Worm (Caenorhabditis elegans) whole organism, late embryonic: Measurements from ENCODE around the gene Y49G5B.1.
A peak's percentile ranks its signal among the peaks of the same experiment; 100 is the strongest.

Source experiments
- C08G9.2 ChIP-seq: sonication (generic microtip); optimal IDR thresholded peaks from 2 replicates; lab custom pipeline; 2016; ENCODE audit warnings: mild to moderate bottlenecking, missing genetic modification characterization, moderate library complexity, missing compliant biosample characterization
- C38D4.7 ChIP-seq: fragments of 200-800 bp; sonication (Bioruptor generic); optimal IDR thresholded peaks from 2 replicates; lab custom pipeline; 2018; ENCODE audit warnings: mild to moderate bottlenecking, missing genetic modification characterization, moderate library complexity, missing compliant biosample characterization
- F13H6.1 ChIP-seq: sonication (generic microtip); optimal IDR thresholded peaks from 2 replicates; lab custom pipeline; 2016; ENCODE audit warnings: missing genetic modification characterization, missing compliant biosample characterization
- K02D7.2 ChIP-seq: sonication (generic microtip); optimal IDR thresholded peaks from 2 replicates; lab custom pipeline; 2017; ENCODE audit warnings: mild to moderate bottlenecking, missing genetic modification characterization, missing compliant biosample characterization
- T23F11.4 ChIP-seq: fragments of 200-800 bp; sonication (Bioruptor generic); optimal IDR thresholded peaks from 2 replicates; lab custom pipeline; 2018; ENCODE audit warnings: mild to moderate bottlenecking, missing genetic modification characterization, missing compliant biosample characterization
- Y22D7AL.16 ChIP-seq: sonication (generic microtip); optimal IDR thresholded peaks from 2 replicates; lab custom pipeline; 2016; ENCODE audit warnings: missing genetic modification characterization, missing compliant biosample characterization
- ahr-1 ChIP-seq: sonication (generic microtip); optimal IDR thresholded peaks from 2 replicates; lab custom pipeline; 2016; ENCODE audit warnings: missing genetic modification characterization, missing compliant biosample characterization
- ceh-14 ChIP-seq: sonication (generic microtip); optimal IDR thresholded peaks from 2 replicates; lab custom pipeline; 2016; ENCODE audit warnings: missing genotype, missing genetic modification characterization, missing compliant biosample characterization
- ceh-18 ChIP-seq: sonication (generic microtip); optimal IDR thresholded peaks from 2 replicates; lab custom pipeline; 2016; ENCODE audit warnings: missing genetic modification characterization, missing compliant biosample characterization
- ceh-19 ChIP-seq: fragments of 200-800 bp; sonication (Bioruptor generic); optimal IDR thresholded peaks from 2 replicates; lab custom pipeline; 2018; ENCODE audit warnings: mild to moderate bottlenecking, missing genetic modification characterization, missing compliant biosample characterization
- ceh-22 ChIP-seq: sonication (generic microtip); optimal IDR thresholded peaks from 2 replicates; lab custom pipeline; 2017; ENCODE audit warnings: missing biosample characterization, missing genetic modification characterization
- ceh-24 ChIP-seq: sonication (generic microtip); optimal IDR thresholded peaks from 2 replicates; lab custom pipeline; 2016; ENCODE audit warnings: mild to moderate bottlenecking, missing genetic modification characterization, missing compliant biosample characterization
- ceh-30 ChIP-seq: fragments of 150-350 bp; optimal IDR thresholded peaks from 2 replicates; lab custom pipeline; 2014; ENCODE audit warnings: missing biosample characterization, missing genetic modification characterization
- ceh-31 ChIP-seq: sonication (generic microtip); optimal IDR thresholded peaks from 2 replicates; lab custom pipeline; 2016; ENCODE audit warnings: missing genetic modification characterization, missing compliant biosample characterization
- ceh-45 ChIP-seq: fragments of 200-800 bp; sonication (Bioruptor generic); IDR thresholded peaks from 2 replicates; pipeline ENCODE4 v1.3.6; 2022; ENCODE audit warnings: missing genetic modification reagents, missing genetic modification characterization, missing compliant biosample characterization
- dve-1 ChIP-seq: sonication (generic microtip); optimal IDR thresholded peaks from 2 replicates; lab custom pipeline; 2017; ENCODE audit warnings: antibody characterized with exemption, mild to moderate bottlenecking, missing genetic modification characterization, missing compliant biosample characterization
- elt-2 ChIP-seq: sonication (generic microtip); optimal IDR thresholded peaks from 2 replicates; lab custom pipeline; 2016; ENCODE audit warnings: missing genetic modification reagents, missing genetic modification characterization, missing compliant biosample characterization
- elt-4 ChIP-seq: sonication (generic microtip); optimal IDR thresholded peaks from 2 replicates; lab custom pipeline; 2016; ENCODE audit warnings: missing genetic modification characterization, missing compliant biosample characterization
- eyg-1 ChIP-seq: sonication (generic microtip); optimal IDR thresholded peaks from 2 replicates; lab custom pipeline; 2016; ENCODE audit warnings: missing genotype, missing genetic modification characterization, missing compliant biosample characterization
- fkh-10 ChIP-seq: fragments of 150-350 bp; optimal IDR thresholded peaks from 2 replicates; lab custom pipeline; 2014; ENCODE audit warnings: missing biosample characterization, missing genetic modification reagents, missing genetic modification characterization
- hlh-15 ChIP-seq: sonication (generic microtip); optimal IDR thresholded peaks from 2 replicates; lab custom pipeline; 2016; ENCODE audit warnings: missing genetic modification characterization, missing compliant biosample characterization
- hlh-6 ChIP-seq: sonication (generic microtip); optimal IDR thresholded peaks from 2 replicates; lab custom pipeline; 2016; ENCODE audit warnings: missing genotype, missing genetic modification characterization, missing compliant biosample characterization
- hlh-8 ChIP-seq: sonication (generic microtip); optimal IDR thresholded peaks from 2 replicates; lab custom pipeline; 2016; ENCODE audit warnings: missing genotype, missing genetic modification characterization, missing compliant biosample characterization
- lin-11 ChIP-seq: fragments of 200-800 bp; sonication (Bioruptor generic); optimal IDR thresholded peaks from 2 replicates; lab custom pipeline; 2018; ENCODE audit warnings: mild to moderate bottlenecking, missing genetic modification characterization, missing compliant biosample characterization
- madf-2 ChIP-seq: sonication (generic microtip); optimal IDR thresholded peaks from 2 replicates; lab custom pipeline; 2017; ENCODE audit warnings: missing genetic modification characterization, missing compliant biosample characterization
- mec-3 ChIP-seq: sonication (generic microtip); optimal IDR thresholded peaks from 2 replicates; lab custom pipeline; 2016; ENCODE audit warnings: borderline replicate concordance, missing genetic modification characterization, missing compliant biosample characterization
- nfya-1 ChIP-seq: sonication (generic microtip); optimal IDR thresholded peaks from 2 replicates; lab custom pipeline; 2017; ENCODE audit warnings: missing genetic modification characterization, mild to moderate bottlenecking, missing compliant biosample characterization, antibody characterized with exemption, moderate library complexity
- pag-3 ChIP-seq: sonication (generic microtip); optimal IDR thresholded peaks from 2 replicates; lab custom pipeline; 2016; ENCODE audit warnings: missing compliant biosample characterization, missing genetic modification characterization, borderline replicate concordance
- pat-9 ChIP-seq: fragments of 200-800 bp; sonication (Bioruptor generic); optimal IDR thresholded peaks from 2 replicates; lab custom pipeline; 2018; ENCODE audit warnings: mild to moderate bottlenecking, missing genetic modification characterization, moderate library complexity, missing compliant biosample characterization
- pha-2 ChIP-seq: sonication (generic microtip); optimal IDR thresholded peaks from 2 replicates; lab custom pipeline; 2017; ENCODE audit warnings: mild to moderate bottlenecking, missing genetic modification characterization, missing compliant biosample characterization
- rnt-1 ChIP-seq: sonication (generic microtip); optimal IDR thresholded peaks from 2 replicates; lab custom pipeline; 2016; ENCODE audit warnings: missing genetic modification characterization, missing compliant biosample characterization
- sdc-2 ChIP-seq: sonication (generic microtip); optimal IDR thresholded peaks from 2 replicates; lab custom pipeline; 2016; ENCODE audit warnings: missing genotype, missing genetic modification characterization, missing compliant biosample characterization
- tbx-7 ChIP-seq: sonication (generic microtip); optimal IDR thresholded peaks from 2 replicates; lab custom pipeline; 2016; ENCODE audit warnings: missing genotype, missing genetic modification characterization, missing compliant biosample characterization
- ttx-3 ChIP-seq: sonication (generic microtip); optimal IDR thresholded peaks from 2 replicates; lab custom pipeline; 2016; ENCODE audit warnings: missing genetic modification reagents, missing genetic modification characterization, missing compliant biosample characterization
- unc-42 ChIP-seq: sonication (generic microtip); optimal IDR thresholded peaks from 2 replicates; lab custom pipeline; 2016; ENCODE audit warnings: missing genotype, missing genetic modification characterization, missing compliant biosample characterization

Gene Y49G5B.1

DNA sequence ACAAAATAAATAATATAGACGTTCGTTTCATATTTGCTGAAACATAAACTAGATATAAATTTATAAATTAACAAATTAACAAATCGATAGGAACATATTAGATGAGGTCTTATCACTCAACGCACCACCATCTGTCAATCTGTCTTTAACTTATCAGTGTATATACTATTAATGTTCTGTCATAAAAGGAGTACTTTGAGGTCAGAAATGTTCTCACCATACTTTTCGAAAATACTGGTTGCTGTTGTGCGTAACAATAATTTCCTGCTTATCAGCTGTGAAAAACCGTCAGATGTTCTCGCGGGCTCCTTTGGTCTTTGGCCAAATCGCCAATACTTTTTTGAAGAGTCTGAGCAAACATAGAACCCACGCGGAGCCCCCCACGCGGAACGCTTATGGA, 30.7 kb upstream of the Y49G5B.1 start, which contains the start of gene C03A7.13:
C03A7.13 (minus strand) TSS at position 43 of the 400 bp plus-strand sequence.
- TF ChIP-seq elt-4 (tag; lab: Kevin White, UChicago) (no peak), C38D4.7 (GFP tag; lab: Kevin White, UChicago) (no peak), tbx-7 (tag; lab: Kevin White, UChicago) (no peak), ahr-1 (tag; lab: Kevin White, UChicago) (no peak), Y22D7AL.16 (no peak), hlh-15 (tag; lab: Kevin White, UChicago) (no peak), ceh-24 (tag; lab: Kevin White, UChicago) (no peak), F13H6.1 (tag; lab: Kevin White, UChicago) (no peak), ceh-45 (GFP tag; lab: Robert Waterston, UW) (no peak), pha-2 (tag; lab: Kevin White, UChicago) (no peak), T23F11.4 (GFP tag; lab: Kevin White, UChicago) (no peak), unc-42 (tag; lab: Kevin White, UChicago) (no peak)

DNA sequence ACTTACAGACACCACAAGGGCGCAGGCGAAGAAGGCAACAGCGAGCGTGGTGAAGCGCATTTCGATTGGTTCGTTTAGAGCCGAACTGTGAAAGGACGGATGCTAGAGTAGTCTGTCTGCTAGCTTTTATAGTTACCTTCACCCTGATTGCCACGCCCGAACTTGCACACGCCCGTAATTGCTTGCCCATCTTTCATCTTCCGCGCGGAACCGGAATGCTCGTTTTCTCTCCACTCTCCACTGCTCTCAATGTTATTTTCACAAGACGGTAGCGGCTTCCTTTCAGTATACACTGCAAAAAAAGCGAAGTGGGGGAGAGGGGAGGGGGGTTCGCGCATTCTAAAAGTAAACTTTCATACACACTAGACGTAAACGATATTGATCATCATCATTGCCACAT, 28.7 kb upstream of the Y49G5B.1 start, which contains the start of gene abu-8:
abu-8 (minus strand) TSS at position 101 of the 400 bp plus-strand sequence.
- TF ChIP-seq rnt-1 (tag; lab: Kevin White, UChicago) (no peak), ceh-22 (no peak), C38D4.7 (GFP tag; lab: Kevin White, UChicago) (no peak), ceh-31 (tag; lab: Kevin White, UChicago) (no peak), unc-42 (tag; lab: Kevin White, UChicago) (no peak), K02D7.2 (tag; lab: Kevin White, UChicago) (no peak), elt-2 (no peak), pag-3 (tag; lab: Kevin White, UChicago) (no peak), fkh-10 (GFP tag; lab: Kevin White, UChicago) (no peak), hlh-6 (no peak), sdc-2 (tag; lab: Kevin White, UChicago) (no peak), tbx-7 (tag; lab: Kevin White, UChicago) (no peak), nfya-1 (no peak), C08G9.2 (tag; lab: Kevin White, UChicago) (no peak), F13H6.1 (tag; lab: Kevin White, UChicago) (no peak), eyg-1 (tag; lab: Kevin White, UChicago) (no peak)

DNA sequence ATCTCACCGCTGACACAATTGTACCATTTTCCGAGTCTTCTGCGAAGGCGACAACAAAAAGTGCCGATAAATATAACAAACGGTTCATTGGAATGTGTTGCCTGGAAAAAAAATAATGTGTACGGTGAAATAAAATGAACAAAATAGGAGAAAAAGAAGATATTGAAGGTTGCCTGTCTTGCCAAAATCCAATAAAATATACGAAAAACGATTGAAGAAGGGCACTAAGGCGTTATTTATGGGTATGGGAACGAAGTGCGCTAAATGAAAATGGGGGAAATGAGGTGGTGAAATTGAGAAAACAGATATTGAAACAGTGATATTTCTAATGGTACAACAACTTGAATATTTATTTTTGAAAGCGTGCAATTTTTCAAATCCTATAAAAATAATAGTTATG, 24.9 kb upstream of the Y49G5B.1 start, which contains the start of gene Y47A7.2:
Y47A7.2 (minus strand) TSS at position 101 of the 400 bp plus-strand sequence.
- TF ChIP-seq dve-1 (tag; lab: Kevin White, UChicago): no peak
- TF ChIP-seq hlh-6: no peak
- no peak for TF ChIP-seq F13H6.1 (tag; lab: Kevin White, UChicago)
- no peak for TF ChIP-seq ttx-3
- no peak for TF ChIP-seq hlh-8 (tag; lab: Kevin White, UChicago)
- TF ChIP-seq T23F11.4 (GFP tag; lab: Kevin White, UChicago): no peak
- TF ChIP-seq elt-4 (tag; lab: Kevin White, UChicago): no peak
- TF ChIP-seq C08G9.2 (tag; lab: Kevin White, UChicago): no peak
- TF ChIP-seq pat-9 (tag; lab: Kevin White, UChicago): no peak
- no peak for TF ChIP-seq mec-3
- TF ChIP-seq madf-2: no peak
- TF ChIP-seq ceh-18 (tag; lab: Kevin White, UChicago): no peak
- no peak for TF ChIP-seq ceh-45 (GFP tag; lab: Robert Waterston, UW)
- no peak for TF ChIP-seq ceh-19 (GFP tag; lab: Kevin White, UChicago)
- TF ChIP-seq lin-11 (tag; lab: Kevin White, UChicago): no peak
- TF ChIP-seq ceh-24 (tag; lab: Kevin White, UChicago): no peak
- TF ChIP-seq ceh-14 (tag; lab: Kevin White, UChicago): no peak
- TF ChIP-seq ceh-30 (tag; lab: Kevin White, UChicago): no peak
- TF ChIP-seq, all 69 proteins: peak for 0

DNA sequence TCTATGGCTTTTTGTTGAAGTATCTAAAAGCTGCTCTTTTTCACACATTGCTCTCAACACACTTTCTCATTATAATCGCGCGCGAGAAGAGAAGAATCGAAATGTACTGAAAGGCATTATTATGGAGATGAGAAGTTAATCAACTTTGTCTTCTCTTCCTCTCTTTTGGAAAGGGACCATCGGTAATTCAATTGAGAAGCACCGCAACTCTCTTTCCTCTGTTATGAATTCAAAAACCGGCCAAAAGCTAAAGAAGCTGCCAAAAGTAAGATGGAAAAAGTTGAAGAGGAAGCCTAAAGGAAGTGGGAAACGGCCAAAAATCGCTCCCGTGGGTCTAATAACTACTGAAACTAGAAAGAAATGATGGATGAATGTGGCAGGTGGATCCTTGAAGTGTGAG, 23.0 kb upstream of the Y49G5B.1 start:
- TF ChIP-seq hlh-15 (tag; lab: Kevin White, UChicago) (no peak), fkh-10 (GFP tag; lab: Kevin White, UChicago) (peak; percentile 48), unc-42 (tag; lab: Kevin White, UChicago) (peak; percentile 98)
